6 worm cellular contexts compared by ENCODE assay signal in genomic region chrV:1805724-1806316, ce11.
A peak's percentile ranks its signal among the peaks of the same experiment; 100 is the strongest.
TF ChIP-seq lines count a peak whose summit lies in the region.

No protein-coding gene starts in this region.

TF ChIP-seq in whole organism, L1 larva, 84 proteins besides CTCF, POLR2A, EP300 and RAD21:
- peak; percentile 71 for TF ChIP-seq mep-1 (tag; optimal IDR thresholded peaks at IDR 0.05; lab: Kevin White, UChicago)
- TF ChIP-seq nhr-71 (tag; optimal IDR thresholded peaks at IDR 0.05; lab: Kevin White, UChicago): no peak
- TF ChIP-seq isw-1 (GFP tag; IDR thresholded peaks at IDR 0.05; lab: Robert Waterston, UW): no peak
- TF ChIP-seq mef-2 (tag; optimal IDR thresholded peaks at IDR 0.05; lab: Kevin White, UChicago): no peak
- TF ChIP-seq irx-1 (tag; optimal IDR thresholded peaks at IDR 0.05; lab: Kevin White, UChicago): no peak
- TF ChIP-seq ztf-4 (tag; optimal IDR thresholded peaks at IDR 0.05; lab: Kevin White, UChicago): no peak
- TF ChIP-seq sup-37 (GFP tag; optimal IDR thresholded peaks at IDR 0.05; lab: Kevin White, UChicago): no peak
- TF ChIP-seq unc-130 (tag; optimal IDR thresholded peaks at IDR 0.05; lab: Kevin White, UChicago): no peak
- peak; percentile 45 for TF ChIP-seq nhr-85 (tag; lab: Kevin White, UChicago)
- no peak for TF ChIP-seq nhr-84 (tag; optimal IDR thresholded peaks at IDR 0.05; lab: Kevin White, UChicago)
- TF ChIP-seq swsn-7 (tag; optimal IDR thresholded peaks at IDR 0.05; lab: Kevin White, UChicago): no peak
- TF ChIP-seq sox-4 (tag; optimal IDR thresholded peaks at IDR 0.05; lab: Kevin White, UChicago): no peak
- no peak for TF ChIP-seq ceh-90 (tag; optimal IDR thresholded peaks at IDR 0.05; lab: Kevin White, UChicago)
- peak; percentile 63 for TF ChIP-seq skn-1 (tag; optimal IDR thresholded peaks at IDR 0.05; lab: Kevin White, UChicago)
- TF ChIP-seq ztf-11 (tag; optimal IDR thresholded peaks at IDR 0.05; lab: Kevin White, UChicago): no peak
- no peak for TF ChIP-seq nhr-77 (tag; optimal IDR thresholded peaks at IDR 0.05; lab: Kevin White, UChicago)
TF ChIP-seq in whole organism, L1 larva: peak in this region for 3.

TF ChIP-seq in whole organism, L2 larva, 48 proteins besides CTCF, POLR2A, EP300 and RAD21:
- TF ChIP-seq nhr-11 (tag; optimal IDR thresholded peaks at IDR 0.05; lab: Kevin White, UChicago) (no peak), ama-1 (optimal IDR thresholded peaks at IDR 0.05; lab: Kevin White, UChicago) (peak; percentile 82), crh-2 (tag; optimal IDR thresholded peaks at IDR 0.05; lab: Kevin White, UChicago) (peak; percentile 26), mdl-1 (tag; optimal IDR thresholded peaks at IDR 0.05; lab: Kevin White, UChicago) (no peak), ztf-4 (tag; optimal IDR thresholded peaks at IDR 0.05; lab: Kevin White, UChicago) (peak; percentile 21), C34F6.9 (tag; optimal IDR thresholded peaks at IDR 0.05; lab: Kevin White, UChicago) (peak; percentile 70)

TF ChIP-seq in whole organism, L3 larva, 47 proteins besides CTCF, POLR2A, EP300 and RAD21 (continues in another document):
- TF ChIP-seq nhr-12 (tag; optimal IDR thresholded peaks at IDR 0.05; lab: Kevin White, UChicago): no peak
- TF ChIP-seq nhr-43 (tag; optimal IDR thresholded peaks at IDR 0.05; lab: Kevin White, UChicago; ENCODE audit: poor library complexity, severe bottlenecking): no peak
- TF ChIP-seq aly-2 (tag; optimal IDR thresholded peaks at IDR 0.05; lab: Kevin White, UChicago): no peak
- TF ChIP-seq fkh-10 (GFP tag; optimal IDR thresholded peaks at IDR 0.05; lab: Kevin White, UChicago): no peak
- no peak for TF ChIP-seq sea-2 (GFP tag; optimal IDR thresholded peaks at IDR 0.05; lab: Kevin White, UChicago)
- TF ChIP-seq nhr-25 (tag; optimal IDR thresholded peaks at IDR 0.05; lab: Kevin White, UChicago): peak; percentile 13
- TF ChIP-seq ceh-9 (tag; optimal IDR thresholded peaks at IDR 0.05; lab: Kevin White, UChicago): no peak
- no peak for TF ChIP-seq fos-1 (tag; optimal IDR thresholded peaks at IDR 0.05; lab: Kevin White, UChicago)
- TF ChIP-seq ztf-11 (tag; optimal IDR thresholded peaks at IDR 0.05; lab: Kevin White, UChicago): no peak
- peak; percentile 30 for TF ChIP-seq nfya-1 (tag; optimal IDR thresholded peaks at IDR 0.05; lab: Kevin White, UChicago; ENCODE audit: insufficient read depth)
- TF ChIP-seq hmg-11 (tag; optimal IDR thresholded peaks at IDR 0.05; lab: Kevin White, UChicago): no peak
- TF ChIP-seq elt-3 (tag; optimal IDR thresholded peaks at IDR 0.05; lab: Kevin White, UChicago): no peak
- TF ChIP-seq fkh-2 (tag; optimal IDR thresholded peaks at IDR 0.05; lab: Kevin White, UChicago): no peak
- TF ChIP-seq snpc-4 (tag; optimal IDR thresholded peaks at IDR 0.05; lab: Kevin White, UChicago): no peak
- TF ChIP-seq nhr-237 (tag; optimal IDR thresholded peaks at IDR 0.05; lab: Kevin White, UChicago): no peak
- no peak for TF ChIP-seq unc-39 (tag; optimal IDR thresholded peaks at IDR 0.05; lab: Kevin White, UChicago)
- TF ChIP-seq nhr-76 (tag; optimal IDR thresholded peaks at IDR 0.05; lab: Kevin White, UChicago): no peak
- no peak for TF ChIP-seq lin-15B (tag; optimal IDR thresholded peaks at IDR 0.05; lab: Kevin White, UChicago)
- TF ChIP-seq pha-4 (tag; optimal IDR thresholded peaks at IDR 0.05; lab: Kevin White, UChicago): peak; percentile 49

TF ChIP-seq in whole organism, L4 larva, 104 proteins besides CTCF, POLR2A, EP300 and RAD21 (continues in another document):
- TF ChIP-seq daf-8 (GFP tag; IDR thresholded peaks at IDR 0.05; lab: Robert Waterston, UW) (no peak), daf-19 (GFP tag; conservative IDR thresholded peaks at IDR 0.05; lab: Robert Waterston, UW) (no peak), dpl-1 (GFP tag; optimal IDR thresholded peaks at IDR 0.05; lab: Kevin White, UChicago) (no peak), madf-5 (GFP tag; IDR thresholded peaks at IDR 0.05; lab: Robert Waterston, UW) (no peak), ceh-82 (tag; optimal IDR thresholded peaks at IDR 0.05; lab: Kevin White, UChicago) (no peak), nhr-10 (tag; optimal IDR thresholded peaks at IDR 0.05; lab: Kevin White, UChicago) (no peak), lim-7 (GFP tag; IDR thresholded peaks at IDR 0.05; lab: Robert Waterston, UW) (0 out of 2 replicates have a peak, but pooled peaks have one; percentile 19), snpc-1.2 (GFP tag; IDR thresholded peaks at IDR 0.05; lab: Robert Waterston, UW) (no peak), zfp-3 (GFP tag; conservative IDR thresholded peaks at IDR 0.05; lab: Robert Waterston, UW) (peak; percentile 46; the same call in 1 of the 2 replicates), mdt-29 (GFP tag; IDR thresholded peaks at IDR 0.05; lab: Robert Waterston, UW) (no peak), lin-38 (GFP tag; IDR thresholded peaks at IDR 0.05; lab: Robert Waterston, UW) (no peak), zfp-2 (tag; optimal IDR thresholded peaks at IDR 0.05; lab: Kevin White, UChicago) (no peak), lin-29 (GFP tag; IDR thresholded peaks at IDR 0.05; lab: Robert Waterston, UW) (no peak), hlh-11 (tag; optimal IDR thresholded peaks at IDR 0.05; lab: Kevin White, UChicago) (peak; percentile 3), aly-2 (tag; optimal IDR thresholded peaks at IDR 0.05; lab: Kevin White, UChicago) (no peak), unc-39 (tag; optimal IDR thresholded peaks at IDR 0.05; lab: Kevin White, UChicago) (no peak), daf-16 (GFP tag; optimal IDR thresholded peaks at IDR 0.05; lab: Kevin White, UChicago) (no peak), daf-16 (tag; optimal IDR thresholded peaks at IDR 0.05; lab: Kevin White, UChicago) (peak; percentile 14), pha-4 (GFP tag; IDR thresholded peaks at IDR 0.05; lab: Robert Waterston, UW) (no peak), pha-4 (tag; optimal IDR thresholded peaks at IDR 0.05; lab: Kevin White, UChicago) (peak; percentile 56)

TF ChIP-seq in whole organism, early embryonic, 17 proteins besides CTCF, POLR2A, EP300 and RAD21:
- TF ChIP-seq sea-1 (GFP tag; conservative IDR thresholded peaks at IDR 0.05; lab: Robert Waterston, UW) (0 out of 2 replicates have a peak, but pooled peaks have one; percentile 16), tbx-37 (GFP tag; conservative IDR thresholded peaks at IDR 0.05; lab: Robert Waterston, UW) (no peak), scrt-1 (GFP tag; IDR thresholded peaks at IDR 0.05; lab: Robert Waterston, UW) (no peak), ama-1 (optimal IDR thresholded peaks at IDR 0.05; lab: Kevin White, UChicago) (no peak)

TF ChIP-seq in whole organism, young adult, 124 proteins besides CTCF, POLR2A, EP300 and RAD21:
- TF ChIP-seq ceh-100 (GFP tag; IDR thresholded peaks at IDR 0.05; lab: Robert Waterston, UW): no peak
- TF ChIP-seq dox-1 (GFP tag; IDR thresholded peaks at IDR 0.05; lab: Robert Waterston, UW): peak; percentile 32; the same call in 1 of the 2 replicates
- TF ChIP-seq mel-28 (tag; optimal IDR thresholded peaks at IDR 0.05; lab: Kevin White, UChicago; ENCODE audit: borderline replicate concordance): no peak
- no peak for TF ChIP-seq zim-3 (tag; optimal IDR thresholded peaks at IDR 0.05; lab: Kevin White, UChicago)
- TF ChIP-seq snpc-1.3 (tag; optimal IDR thresholded peaks at IDR 0.05; lab: Kevin White, UChicago; ENCODE audit: insufficient read depth): no peak
- TF ChIP-seq madf-3 (GFP tag; IDR thresholded peaks at IDR 0.05; lab: Robert Waterston, UW): no peak
- TF ChIP-seq sptf-2 (GFP tag; optimal IDR thresholded peaks at IDR 0.05; lab: Kevin White, UChicago): peak; percentile 15
- TF ChIP-seq ama-1 (optimal IDR thresholded peaks at IDR 0.05; lab: Kevin White, UChicago): peak; percentile 29
- TF ChIP-seq ama-1 (GFP tag; optimal IDR thresholded peaks at IDR 0.05; lab: Kevin White, UChicago): no peak
- 0 out of 2 replicates have a peak, but pooled peaks have one; percentile 35 for TF ChIP-seq zfh-2 (GFP tag; conservative IDR thresholded peaks at IDR 0.05; lab: Robert Waterston, UW)
- TF ChIP-seq F33H1.4 (GFP tag; IDR thresholded peaks at IDR 0.05; lab: Robert Waterston, UW): no peak
- TF ChIP-seq F23B12.7 (tag; optimal IDR thresholded peaks at IDR 0.05; lab: Kevin White, UChicago; ENCODE audit: insufficient read depth): no peak
- TF ChIP-seq F10E7.11 (tag; optimal IDR thresholded peaks at IDR 0.05; lab: Kevin White, UChicago): no peak
- TF ChIP-seq ztf-26 (tag; optimal IDR thresholded peaks at IDR 0.05; lab: Kevin White, UChicago): peak; percentile 14
